Worm (Caenorhabditis elegans) whole organism, early embryonic: ENCODE measurements around the gene D1054.3.

Experiments
- F13C5.2 ChIP-seq: sonication (generic microtip); optimal IDR thresholded peaks from 2 replicates; lab custom pipeline; 2017; ENCODE audit warnings: mild to moderate bottlenecking, missing genetic modification characterization, inconsistent platforms, missing compliant biosample characterization
- ama-1 ChIP-seq: fragments of 150-350 bp; optimal IDR thresholded peaks from 2 replicates; lab custom pipeline; 2014

ce11 chrV:10771390-10771789 lies at the start of gene D1054.3:
- no peak for TF ChIP-seq ama-1 (lab: Kevin White, UChicago)
- TF ChIP-seq F13C5.2 (tag; lab: Kevin White, UChicago), result no peak
